Worm (Caenorhabditis elegans) whole organism, young adult: ENCODE results near the gene clec-134.

Experiments
- B0019.2 ChIP-seq: fragments of 200-800 bp; sonication (Bioruptor generic); conservative IDR thresholded peaks from 2 replicates; pipeline ENCODE4 v1.3.6; 2022; ENCODE audit warnings: missing genetic modification reagents, missing genetic modification characterization, missing compliant biosample characterization
- F22D6.2 ChIP-seq: sonication (generic microtip); optimal IDR thresholded peaks from 2 replicates; lab custom pipeline; 2016; ENCODE audit warnings: mild to moderate bottlenecking, missing genetic modification characterization, missing compliant biosample characterization
- F39B2.1 ChIP-seq: fragments of 200-800 bp; sonication (Bioruptor generic); IDR thresholded peaks from 2 replicates; pipeline ENCODE4 v1.3.6; 2022; ENCODE audit warnings: missing genetic modification reagents, missing genetic modification characterization, missing compliant biosample characterization
- F55B11.4 ChIP-seq: sonication (generic microtip); optimal IDR thresholded peaks from 2 replicates; lab custom pipeline; 2016; ENCODE audit warnings: missing compliant biosample characterization, missing genetic modification characterization, borderline replicate concordance; ENCODE audit not compliant: insufficient read depth
- F57A8.1 ChIP-seq: fragments of 200-800 bp; sonication (Bioruptor generic); optimal IDR thresholded peaks from 2 replicates; lab custom pipeline; 2018; ENCODE audit warnings: mild to moderate bottlenecking, missing genetic modification characterization, moderate library complexity, missing compliant biosample characterization
- F57C9.4 ChIP-seq: sonication (generic microtip); optimal IDR thresholded peaks from 2 replicates; lab custom pipeline; 2017; ENCODE audit warnings: mild to moderate bottlenecking, missing genetic modification characterization, missing compliant biosample characterization
- K12H6.12 ChIP-seq: fragments of 200-800 bp; sonication (Bioruptor generic); optimal IDR thresholded peaks from 2 replicates; lab custom pipeline; 2018; ENCODE audit warnings: mild to moderate bottlenecking, missing genetic modification characterization, missing compliant biosample characterization
- T07F8.4 ChIP-seq: sonication (generic microtip); optimal IDR thresholded peaks from 2 replicates; lab custom pipeline; 2016; ENCODE audit warnings: mild to moderate bottlenecking, missing genetic modification characterization, moderate library complexity, missing compliant biosample characterization
- Y56A3A.18 ChIP-seq: fragments of 200-800 bp; sonication (Bioruptor generic); IDR thresholded peaks from 2 replicates; pipeline ENCODE4 v1.3.6; 2022; ENCODE audit warnings: missing genetic modification reagents, missing genetic modification characterization, missing compliant biosample characterization
- ama-1 ChIP-seq, 3 experiments: fragments of 150-350 bp in 1 of 3; sonication (generic microtip) in 2 of 3; optimal IDR thresholded peaks; 2 replicates each; lab custom pipeline; 2014 to 2018; ENCODE audit warnings: missing biosample characterization in 2 of 3, missing genetic modification characterization in 2 of 3, missing genetic modification reagents in 2 of 3
- atf-7 ChIP-seq: sonication (generic microtip); optimal IDR thresholded peaks from 2 replicates; lab custom pipeline; 2017; ENCODE audit warnings: mild to moderate bottlenecking, missing genetic modification characterization, missing compliant biosample characterization
- attf-3 ChIP-seq: fragments of 200-800 bp; sonication (Bioruptor generic); conservative IDR thresholded peaks from 2 replicates; pipeline ENCODE4 v1.3.6; 2022; ENCODE audit warnings: missing genetic modification reagents, missing genetic modification characterization, missing compliant biosample characterization
- ceh-100 ChIP-seq: fragments of 200-800 bp; sonication (Bioruptor generic); IDR thresholded peaks from 2 replicates; pipeline ENCODE4 v1.3.6; 2022; ENCODE audit warnings: missing genetic modification reagents, missing genetic modification characterization, missing compliant biosample characterization
- ceh-91 ChIP-seq: fragments of 200-800 bp; sonication (Bioruptor generic); IDR thresholded peaks from 2 replicates; pipeline ENCODE4 v1.3.6; 2022; ENCODE audit warnings: missing genetic modification reagents, missing genetic modification characterization, missing compliant biosample characterization
- egl-18 ChIP-seq: fragments of 200-800 bp; sonication (Bioruptor generic); IDR thresholded peaks from 2 replicates; pipeline ENCODE4 v1.3.6; 2022; ENCODE audit warnings: missing genetic modification reagents, missing genetic modification characterization, missing compliant biosample characterization
- egl-44 ChIP-seq: fragments of 200-800 bp; sonication (Bioruptor generic); IDR thresholded peaks from 2 replicates; pipeline ENCODE4 v1.3.6; 2022; ENCODE audit warnings: missing genetic modification reagents, missing genetic modification characterization, missing compliant biosample characterization
- fkh-3 ChIP-seq: sonication (generic microtip); optimal IDR thresholded peaks from 2 replicates; lab custom pipeline; 2016; ENCODE audit warnings: mild to moderate bottlenecking, missing genetic modification characterization, missing compliant biosample characterization
- him-1 ChIP-seq: sonication (generic microtip); optimal IDR thresholded peaks from 2 replicates; lab custom pipeline; 2016; ENCODE audit warnings: missing genotype, missing genetic modification reagents, missing genetic modification characterization, missing compliant biosample characterization
- hlh-12 ChIP-seq: sonication (generic microtip); optimal IDR thresholded peaks from 2 replicates; lab custom pipeline; 2016; ENCODE audit warnings: missing genetic modification characterization, missing compliant biosample characterization
- let-526 ChIP-seq: fragments of 200-800 bp; sonication (Bioruptor generic); IDR thresholded peaks from 2 replicates; pipeline ENCODE4 v1.3.6; 2022; ENCODE audit warnings: missing genetic modification reagents, missing genetic modification characterization, missing compliant biosample characterization
- lin-35 ChIP-seq, 3 experiments: fragments of 150-350 bp in 2 of 3; sonication (generic microtip) in 1 of 3; optimal IDR thresholded peaks; 2 replicates each; lab custom pipeline; 2014 to 2018; ENCODE audit warnings: missing biosample characterization in 3 of 3, missing genetic modification characterization in 3 of 3, missing genetic modification reagents in 3 of 3
- lir-1 ChIP-seq: fragments of 200-800 bp; sonication (Bioruptor generic); conservative IDR thresholded peaks from 2 replicates; pipeline ENCODE4 v1.3.6; 2022; ENCODE audit warnings: missing genetic modification reagents, missing genetic modification characterization, missing compliant biosample characterization
- madf-8 ChIP-seq: fragments of 200-800 bp; sonication (Bioruptor generic); conservative IDR thresholded peaks from 2 replicates; pipeline ENCODE4 v1.3.6; 2022; ENCODE audit warnings: missing genetic modification reagents, missing genetic modification characterization, missing compliant biosample characterization
- mes-4 ChIP-seq: sonication (generic microtip); optimal IDR thresholded peaks from 2 replicates; lab custom pipeline; 2016; ENCODE audit warnings: missing genotype, missing genetic modification characterization, missing compliant biosample characterization
- nfya-1 ChIP-seq: sonication (generic microtip); optimal IDR thresholded peaks from 2 replicates; lab custom pipeline; 2017; ENCODE audit warnings: antibody characterized with exemption, missing compliant biosample characterization, missing genetic modification characterization, borderline replicate concordance; ENCODE audit not compliant: insufficient read depth
- nfya-2 ChIP-seq: fragments of 200-800 bp; sonication (Bioruptor generic); IDR thresholded peaks from 2 replicates; pipeline ENCODE4 v1.3.6; 2022; ENCODE audit warnings: missing genetic modification reagents, missing genetic modification characterization, missing compliant biosample characterization
- nhr-179 ChIP-seq: sonication (generic microtip); optimal IDR thresholded peaks from 2 replicates; lab custom pipeline; 2016; ENCODE audit warnings: mild to moderate bottlenecking, missing genetic modification characterization, missing compliant biosample characterization
- nhr-80 ChIP-seq: sonication (generic microtip); optimal IDR thresholded peaks from 2 replicates; lab custom pipeline; 2016; ENCODE audit warnings: missing genetic modification characterization, missing compliant biosample characterization
- repo-1 ChIP-seq: sonication (generic microtip); optimal IDR thresholded peaks from 2 replicates; lab custom pipeline; 2017; ENCODE audit warnings: mild to moderate bottlenecking, missing genetic modification characterization, missing compliant biosample characterization
- snpc-4 ChIP-seq, 5 experiments: fragments of 150-350 bp in 1 of 5; sonication (generic microtip) in 4 of 5; optimal IDR thresholded peaks; 2 replicates each; lab custom pipeline; 2014 to 2018; ENCODE audit warnings: missing genetic modification characterization in 5 of 5, missing biosample characterization in 3 of 5, antibody characterized with exemption in 2 of 5, mild to moderate bottlenecking in 2 of 5, missing compliant biosample characterization in 2 of 5, missing genotype in 2 of 5, moderate library complexity in 2 of 5, missing genetic modification reagents in 1 of 5
- sptf-2 ChIP-seq: fragments of 200-800 bp; sonication (Bioruptor generic); optimal IDR thresholded peaks from 2 replicates; lab custom pipeline; 2018; ENCODE audit warnings: mild to moderate bottlenecking, missing genetic modification characterization, missing compliant biosample characterization
- tbp1 ChIP-seq: fragments of 200-800 bp; sonication (Bioruptor generic); optimal IDR thresholded peaks from 2 replicates; lab custom pipeline; 2018; ENCODE audit warnings: mild to moderate bottlenecking, missing genetic modification characterization, missing compliant biosample characterization
- tbx-9 ChIP-seq: sonication (generic microtip); optimal IDR thresholded peaks from 2 replicates; lab custom pipeline; 2016; ENCODE audit warnings: borderline replicate concordance, missing genetic modification characterization, inconsistent platforms, missing compliant biosample characterization
- xnd-1 ChIP-seq: sonication (generic microtip); optimal IDR thresholded peaks from 2 replicates; lab custom pipeline; 2016; ENCODE audit warnings: missing genotype, missing genetic modification reagents, missing genetic modification characterization, missing compliant biosample characterization
- zfh-2 ChIP-seq: fragments of 200-800 bp; sonication (Bioruptor generic); conservative IDR thresholded peaks from 2 replicates; pipeline ENCODE4 v1.3.6; 2022; ENCODE audit warnings: missing genetic modification reagents, missing genetic modification characterization, missing compliant biosample characterization
- ztf-28 ChIP-seq: fragments of 200-800 bp; sonication (Bioruptor generic); IDR thresholded peaks from 2 replicates; pipeline ENCODE4 v1.3.6; 2022; ENCODE audit warnings: missing genetic modification reagents, missing genetic modification characterization, missing compliant biosample characterization

Gene clec-134

DNA sequence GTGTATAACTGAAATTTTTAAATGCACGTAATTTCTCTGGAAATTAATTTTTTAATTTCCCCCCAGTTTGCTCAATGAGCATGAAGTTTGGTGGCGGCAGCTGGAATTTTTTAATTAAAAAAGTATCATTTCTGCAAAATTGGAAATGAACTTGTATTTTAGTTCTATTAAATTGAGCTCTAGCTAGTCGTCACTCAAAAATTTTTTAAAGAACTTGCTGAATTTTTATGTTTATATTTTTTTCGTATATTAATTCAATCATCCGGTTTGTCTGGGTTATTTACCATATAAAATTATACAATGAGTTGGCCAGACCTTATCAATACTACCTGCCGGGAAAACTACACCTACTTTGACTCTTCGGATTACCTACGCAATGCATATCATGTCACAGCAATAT is 1.9 kb downstream of the clec-134 start, which contains the start of gene srh-59:
srh-59 (plus strand) TSS at position 301 of the 400 bp plus-strand sequence.
- TF ChIP-seq nfya-1 (tag; lab: Kevin White, UChicago) (no peak), T07F8.4 (tag; lab: Kevin White, UChicago) (no peak), attf-3 (GFP tag; lab: Robert Waterston, UW) (no peak), him-1 (tag; lab: Kevin White, UChicago) (no peak), B0019.2 (GFP tag; lab: Robert Waterston, UW) (no peak), repo-1 (no peak), Y56A3A.18 (no peak), lir-1 (GFP tag; lab: Robert Waterston, UW) (no peak), F22D6.2 (tag; lab: Kevin White, UChicago) (no peak), tbp1 (GFP tag; lab: Kevin White, UChicago) (no peak), egl-18 (GFP tag; lab: Robert Waterston, UW) (no peak), nhr-179 (no peak), ztf-28 (GFP tag; lab: Robert Waterston, UW) (no peak), F39B2.1 (GFP tag; lab: Robert Waterston, UW) (no peak), atf-7 (tag; lab: Kevin White, UChicago) (no peak), F57C9.4 (tag; lab: Kevin White, UChicago) (no peak), fkh-3 (tag; lab: Kevin White, UChicago) (no peak), F57A8.1 (GFP tag; lab: Kevin White, UChicago) (no peak), sptf-2 (GFP tag; lab: Kevin White, UChicago) (no peak), mes-4 (tag; lab: Kevin White, UChicago) (no peak)

DNA sequence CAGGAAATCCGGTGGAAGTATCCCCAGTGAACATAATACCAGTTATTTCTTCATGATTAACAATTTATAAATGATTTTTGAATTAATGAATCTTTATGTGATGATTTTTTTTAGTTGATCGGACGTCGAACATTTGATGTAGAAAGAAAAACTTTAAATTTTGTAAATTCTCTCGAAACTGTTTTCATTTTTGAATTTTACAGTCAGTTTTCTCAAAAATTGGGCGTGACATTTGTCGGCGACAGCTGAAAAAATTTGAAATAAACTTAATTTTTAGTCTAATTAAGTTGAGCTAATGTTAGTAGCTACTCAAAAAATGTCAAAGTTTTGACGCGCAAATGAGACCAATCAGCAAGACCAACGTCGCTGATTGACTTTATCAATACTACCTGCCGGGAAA is 3.5 kb downstream of the clec-134 start, which contains the start of gene srh-60:
srh-60 (plus strand) TSS at position 301 of the 400 bp plus-strand sequence.
- no peak for TF ChIP-seq zfh-2 (GFP tag; lab: Robert Waterston, UW)
- no peak for TF ChIP-seq sptf-2 (GFP tag; lab: Kevin White, UChicago)
- no peak for TF ChIP-seq egl-44 (GFP tag; lab: Robert Waterston, UW)
- TF ChIP-seq nhr-80, result no peak

DNA sequence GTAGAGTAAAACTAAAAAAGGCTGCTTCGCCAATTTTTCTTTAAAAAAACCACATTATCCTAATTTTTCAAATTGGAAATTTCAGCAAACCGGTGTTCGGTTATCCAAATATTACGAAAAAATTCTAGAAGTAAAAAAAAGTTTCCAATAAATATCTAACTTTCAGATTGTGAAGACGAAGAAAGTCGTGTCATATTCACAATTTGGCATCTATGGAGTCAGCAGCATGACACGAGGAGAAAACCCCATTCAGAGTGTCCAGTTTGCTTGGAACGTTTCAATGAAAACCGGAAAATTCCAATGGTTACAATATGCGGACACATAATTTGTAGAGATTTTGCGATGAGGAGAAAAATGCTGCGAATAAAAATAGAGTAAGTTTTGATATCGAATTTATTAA is 15.5 kb downstream of the clec-134 start, which contains the start of gene Y49F6A.12:
Y49F6A.12 (plus strand) TSS at position 301 of the 400 bp plus-strand sequence.
- no peak for TF ChIP-seq ceh-100 (GFP tag; lab: Robert Waterston, UW)
- no peak for TF ChIP-seq tbx-9 (tag; lab: Kevin White, UChicago)
- TF ChIP-seq snpc-4 (GFP tag; optimal IDR thresholded peaks at IDR 0.05; lab: Kevin White, UChicago), result no peak
- no peak for TF ChIP-seq snpc-4 (tag; optimal IDR thresholded peaks at IDR 0.05; lab: Kevin White, UChicago)
- no peak for TF ChIP-seq lin-35 (GFP tag; optimal IDR thresholded peaks at IDR 0.05; lab: Kevin White, UChicago)
- no peak for TF ChIP-seq ceh-91 (GFP tag; lab: Robert Waterston, UW)
- TF ChIP-seq xnd-1 (tag; lab: Kevin White, UChicago), result no peak
- no peak for TF ChIP-seq egl-44 (GFP tag; lab: Robert Waterston, UW)
- TF ChIP-seq lir-1 (GFP tag; lab: Robert Waterston, UW), result no peak
- TF ChIP-seq madf-8 (GFP tag; lab: Robert Waterston, UW), result no peak
- TF ChIP-seq K12H6.12 (tag; lab: Kevin White, UChicago), result no peak
- no peak for TF ChIP-seq ama-1 (optimal IDR thresholded peaks at IDR 0.05; lab: Kevin White, UChicago)
- TF ChIP-seq ama-1 (GFP tag; optimal IDR thresholded peaks at IDR 0.05; lab: Kevin White, UChicago), result no peak
- no peak for TF ChIP-seq let-526 (GFP tag; lab: Robert Waterston, UW)
- no peak for TF ChIP-seq hlh-12 (tag; lab: Kevin White, UChicago)
- TF ChIP-seq nfya-2 (GFP tag; lab: Robert Waterston, UW), result no peak
- no peak for TF ChIP-seq F55B11.4 (tag; lab: Kevin White, UChicago)
- no peak for TF ChIP-seq nhr-80
